Fruit fly (Drosophila melanogaster) whole organism, embryonic: ENCODE data around the gene CG13471.
A peak's percentile ranks its signal among the peaks of the same experiment; 100 is the strongest.

ENCODE experiments used
- Ada2b ChIP-seq: fragments of 200-800 bp; sonication (Bioruptor generic); IDR thresholded peaks from 2 replicates; pipeline ENCODE4 v1.3.6; 2022; ENCODE audit warnings: missing biosample characterization, missing genetic modification characterization
- Adf1 ChIP-seq: fragments of 200-800 bp; sonication (Bioruptor generic); IDR thresholded peaks from 2 replicates; pipeline ENCODE4 v1.3.6; 2022; ENCODE audit warnings: missing biosample characterization, missing genetic modification characterization
- Bdp1 ChIP-seq: fragments of 200-800 bp; sonication (Bioruptor generic); optimal IDR thresholded peaks from 3 replicates; lab custom pipeline; 2016; ENCODE audit warnings: missing biosample characterization, missing genetic modification characterization
- CG10209 ChIP-seq: fragments of 200-800 bp; sonication (Bioruptor generic); optimal IDR thresholded peaks from 3 replicates; lab custom pipeline; 2017; ENCODE audit warnings: missing biosample characterization, mild to moderate bottlenecking, missing genetic modification characterization, missing genetic modification reagents
- CG14441 ChIP-seq: fragments of 200-800 bp; sonication (Bioruptor generic); IDR thresholded peaks from 2 replicates; pipeline ENCODE4 v1.3.6; 2022; ENCODE audit warnings: missing biosample characterization, missing genetic modification characterization
- CG16863 ChIP-seq: fragments of 200-800 bp; sonication (Bioruptor generic); optimal IDR thresholded peaks from 3 replicates; lab custom pipeline; 2016; ENCODE audit warnings: missing biosample characterization, missing genetic modification characterization
- CG17328 ChIP-seq: fragments of 200-800 bp; sonication (Bioruptor generic); IDR thresholded peaks from 2 replicates; pipeline ENCODE4 v1.3.6; 2022; ENCODE audit warnings: missing biosample characterization, missing genetic modification characterization
- CG18599 ChIP-seq: fragments of 200-800 bp; sonication (Bioruptor generic); optimal IDR thresholded peaks from 3 replicates; lab custom pipeline; 2017; ENCODE audit warnings: missing biosample characterization, missing genetic modification characterization, mild to moderate bottlenecking, moderate library complexity, missing genetic modification reagents
- CG18764 ChIP-seq: fragments of 200-800 bp; sonication (Bioruptor generic); optimal IDR thresholded peaks from 3 replicates; lab custom pipeline; 2016; ENCODE audit warnings: missing biosample characterization, missing genetic modification characterization
- CG2120 ChIP-seq: fragments of 200-800 bp; sonication (Bioruptor generic); optimal IDR thresholded peaks from 3 replicates; lab custom pipeline; 2016; ENCODE audit warnings: missing biosample characterization, missing genetic modification characterization
- CG2889 ChIP-seq: fragments of 200-800 bp; sonication (Bioruptor generic); IDR thresholded peaks from 3 replicates; pipeline ENCODE4 v1.3.6; 2022; ENCODE audit warnings: missing biosample characterization, missing genetic modification characterization
- CG30403 ChIP-seq: fragments of 200-800 bp; sonication (Bioruptor generic); optimal IDR thresholded peaks from 3 replicates; lab custom pipeline; 2016; ENCODE audit warnings: missing biosample characterization, missing genetic modification characterization
- CG34376 ChIP-seq: fragments of 200-800 bp; sonication (Bioruptor generic); optimal IDR thresholded peaks from 2 replicates; lab custom pipeline; 2018; ENCODE audit warnings: missing biosample characterization, mild to moderate bottlenecking, missing genetic modification characterization
- CG4360 ChIP-seq: fragments of 200-800 bp; sonication (Bioruptor generic); IDR thresholded peaks from 2 replicates; pipeline ENCODE4 v1.3.6; 2022; ENCODE audit warnings: missing biosample characterization, missing genetic modification characterization
- CG6791 ChIP-seq: fragments of 200-800 bp; sonication (Bioruptor generic); IDR thresholded peaks from 3 replicates; pipeline ENCODE4 v1.3.6; 2022; ENCODE audit warnings: missing biosample characterization, missing genetic modification characterization; ENCODE audit not compliant: partially characterized antibody
- CG8089 ChIP-seq: fragments of 200-800 bp; sonication (Bioruptor generic); optimal IDR thresholded peaks from 3 replicates; lab custom pipeline; 2016; ENCODE audit warnings: missing biosample characterization, missing genetic modification characterization
- CG8359 ChIP-seq: fragments of 200-800 bp; sonication (Bioruptor generic); optimal IDR thresholded peaks from 2 replicates; lab custom pipeline; 2017; ENCODE audit warnings: missing biosample characterization, mild to moderate bottlenecking, missing genetic modification characterization, borderline replicate concordance
- CG9932 ChIP-seq: fragments of 200-800 bp; sonication (Bioruptor generic); IDR thresholded peaks from 2 replicates; pipeline ENCODE4 v1.3.6; 2022; ENCODE audit warnings: missing biosample characterization, missing genetic modification characterization
- CrebB ChIP-seq: fragments of 200-800 bp; sonication (Bioruptor generic); optimal IDR thresholded peaks from 3 replicates; lab custom pipeline; 2018; ENCODE audit warnings: missing biosample characterization, mild to moderate bottlenecking, missing genetic modification characterization
- Dbx ChIP-seq: fragments of 200-800 bp; sonication (Bioruptor generic); IDR thresholded peaks from 3 replicates; pipeline ENCODE4 v1.3.6; 2022; ENCODE audit warnings: missing biosample characterization, missing genetic modification characterization
- Dek ChIP-seq: fragments of 200-800 bp; sonication (Bioruptor generic); optimal IDR thresholded peaks from 3 replicates; lab custom pipeline; 2019; ENCODE audit warnings: missing biosample characterization, mild to moderate bottlenecking, missing genetic modification characterization, moderate library complexity
- E2f2 ChIP-seq: fragments of 200-800 bp; sonication (Bioruptor generic); IDR thresholded peaks from 2 replicates; pipeline ENCODE4 v1.3.6; 2022; ENCODE audit warnings: missing biosample characterization, missing genetic modification characterization
- Meics ChIP-seq: fragments of 200-800 bp; sonication (Bioruptor generic); optimal IDR thresholded peaks from 2 replicates; lab custom pipeline; 2017; ENCODE audit warnings: missing biosample characterization, mild to moderate bottlenecking, missing genetic modification characterization
- Nf-YC ChIP-seq: fragments of 200-800 bp; optimal IDR thresholded peaks from 3 replicates; lab custom pipeline; 2019; ENCODE audit warnings: missing biosample characterization, mild to moderate bottlenecking, missing genetic modification characterization, moderate library complexity
- ac ChIP-seq: fragments of 200-800 bp; sonication (Bioruptor generic); optimal IDR thresholded peaks from 3 replicates; lab custom pipeline; 2017; ENCODE audit warnings: missing biosample characterization, mild to moderate bottlenecking, missing genetic modification characterization
- ash1 ChIP-seq: fragments of 200-800 bp; sonication (Bioruptor generic); optimal IDR thresholded peaks from 2 replicates; lab custom pipeline; 2018; ENCODE audit warnings: missing biosample characterization, mild to moderate bottlenecking, missing genetic modification characterization
- bab2 ChIP-seq: fragments of 200-800 bp; sonication (Bioruptor generic); optimal IDR thresholded peaks from 2 replicates; lab custom pipeline; 2016; ENCODE audit warnings: missing biosample characterization, missing genetic modification characterization
- cas ChIP-seq: fragments of 200-800 bp; sonication (Bioruptor generic); IDR thresholded peaks from 2 replicates; pipeline ENCODE4 v1.3.6; 2022; ENCODE audit warnings: missing biosample characterization, missing genetic modification characterization
- cato ChIP-seq: fragments of 200-800 bp; sonication (Bioruptor generic); optimal IDR thresholded peaks from 2 replicates; lab custom pipeline; 2016; ENCODE audit warnings: missing biosample characterization, missing genetic modification characterization, borderline replicate concordance
- chif ChIP-seq, 2 experiments: fragments of 200-800 bp; sonication (Bioruptor generic); optimal IDR thresholded peaks; 3 replicates each; lab custom pipeline; 2016; ENCODE audit warnings: missing biosample characterization in 2 of 2, missing genetic modification characterization in 2 of 2
- chinmo ChIP-seq: fragments of 200-800 bp; sonication (Bioruptor generic); IDR thresholded peaks from 4 replicates; pipeline ENCODE4 v1.3.6; 2022; ENCODE audit warnings: missing biosample characterization, missing genetic modification characterization; ENCODE audit not compliant: partially characterized antibody
- ci ChIP-seq: fragments of 200-800 bp; sonication (Bioruptor generic); IDR thresholded peaks from 3 replicates; pipeline ENCODE4 v1.3.6; 2022; ENCODE audit warnings: missing biosample characterization, missing genetic modification characterization
- da ChIP-seq: fragments of 200-800 bp; sonication (Bioruptor generic); optimal IDR thresholded peaks from 2 replicates; lab custom pipeline; 2016; ENCODE audit warnings: missing biosample characterization, missing genetic modification characterization
- danr ChIP-seq: fragments of 200-800 bp; sonication (Bioruptor generic); IDR thresholded peaks from 2 replicates; pipeline ENCODE4 v1.3.6; 2022; ENCODE audit warnings: missing biosample characterization, missing genetic modification characterization
- fd3F ChIP-seq: fragments of 200-800 bp; sonication (Bioruptor generic); optimal IDR thresholded peaks from 2 replicates; lab custom pipeline; 2018; ENCODE audit warnings: missing biosample characterization, mild to moderate bottlenecking, missing genetic modification characterization, moderate library complexity
- ftz-f1 ChIP-seq: fragments of 200-800 bp; sonication (Bioruptor generic); optimal IDR thresholded peaks from 2 replicates; lab custom pipeline; 2016; ENCODE audit warnings: missing biosample characterization, missing genetic modification characterization
- gce ChIP-seq: fragments of 200-800 bp; sonication (Bioruptor generic); IDR thresholded peaks from 3 replicates; pipeline ENCODE4 v1.3.6; 2022; ENCODE audit warnings: missing biosample characterization, missing genetic modification characterization
- jumu ChIP-seq: fragments of 200-800 bp; sonication (Bioruptor generic); optimal IDR thresholded peaks from 3 replicates; lab custom pipeline; 2016; ENCODE audit warnings: missing biosample characterization, missing genetic modification characterization
- kah ChIP-seq: fragments of 200-800 bp; sonication (Bioruptor generic); optimal IDR thresholded peaks from 2 replicates; lab custom pipeline; 2018; ENCODE audit warnings: missing biosample characterization, mild to moderate bottlenecking, missing genetic modification characterization
- kay ChIP-seq: fragments of 200-800 bp; sonication (Bioruptor generic); optimal IDR thresholded peaks from 2 replicates; lab custom pipeline; 2016; ENCODE audit warnings: missing biosample characterization, missing genetic modification characterization
- ranshi ChIP-seq: fragments of 200-800 bp; sonication (Bioruptor generic); IDR thresholded peaks from 2 replicates; pipeline ENCODE4 v1.3.6; 2022; ENCODE audit warnings: missing biosample characterization, missing genetic modification characterization
- rib ChIP-seq: fragments of 200-800 bp; sonication (Bioruptor generic); IDR thresholded peaks from 2 replicates; pipeline ENCODE4 v1.3.6; 2022; ENCODE audit warnings: missing biosample characterization, missing genetic modification characterization
- sens-2 ChIP-seq: fragments of 200-800 bp; sonication (Bioruptor generic); IDR thresholded peaks from 2 replicates; pipeline ENCODE4 v1.3.6; 2022; ENCODE audit warnings: missing biosample characterization, missing genetic modification characterization
- slou ChIP-seq: fragments of 200-800 bp; sonication (Bioruptor generic); optimal IDR thresholded peaks from 3 replicates; lab custom pipeline; 2016; ENCODE audit warnings: missing biosample characterization, missing genetic modification characterization
- ssp ChIP-seq: fragments of 200-800 bp; sonication (Bioruptor generic); IDR thresholded peaks from 2 replicates; pipeline ENCODE4 v1.3.6; 2022; ENCODE audit warnings: missing biosample characterization, missing genetic modification characterization
- unc-4 ChIP-seq: fragments of 200-800 bp; sonication (Bioruptor generic); IDR thresholded peaks from 2 replicates; pipeline ENCODE4 v1.3.6; 2022; ENCODE audit warnings: missing biosample characterization, missing genetic modification characterization; ENCODE audit not compliant: partially characterized antibody
- usp ChIP-seq: fragments of >200 bp; optimal IDR thresholded peaks from 2 replicates; lab custom pipeline; 2017; ENCODE audit warnings: missing biosample characterization, missing genetic modification characterization
- wdn ChIP-seq: fragments of 200-800 bp; sonication (Bioruptor generic); IDR thresholded peaks from 2 replicates; pipeline ENCODE4 v1.3.6; 2022; ENCODE audit warnings: missing biosample characterization, missing genetic modification characterization
- wor ChIP-seq: fragments of 200-800 bp; sonication (Bioruptor generic); IDR thresholded peaks from 2 replicates; pipeline ENCODE4 v1.3.6; 2022; ENCODE audit warnings: missing biosample characterization, missing genetic modification characterization

Gene CG13471

DNA sequence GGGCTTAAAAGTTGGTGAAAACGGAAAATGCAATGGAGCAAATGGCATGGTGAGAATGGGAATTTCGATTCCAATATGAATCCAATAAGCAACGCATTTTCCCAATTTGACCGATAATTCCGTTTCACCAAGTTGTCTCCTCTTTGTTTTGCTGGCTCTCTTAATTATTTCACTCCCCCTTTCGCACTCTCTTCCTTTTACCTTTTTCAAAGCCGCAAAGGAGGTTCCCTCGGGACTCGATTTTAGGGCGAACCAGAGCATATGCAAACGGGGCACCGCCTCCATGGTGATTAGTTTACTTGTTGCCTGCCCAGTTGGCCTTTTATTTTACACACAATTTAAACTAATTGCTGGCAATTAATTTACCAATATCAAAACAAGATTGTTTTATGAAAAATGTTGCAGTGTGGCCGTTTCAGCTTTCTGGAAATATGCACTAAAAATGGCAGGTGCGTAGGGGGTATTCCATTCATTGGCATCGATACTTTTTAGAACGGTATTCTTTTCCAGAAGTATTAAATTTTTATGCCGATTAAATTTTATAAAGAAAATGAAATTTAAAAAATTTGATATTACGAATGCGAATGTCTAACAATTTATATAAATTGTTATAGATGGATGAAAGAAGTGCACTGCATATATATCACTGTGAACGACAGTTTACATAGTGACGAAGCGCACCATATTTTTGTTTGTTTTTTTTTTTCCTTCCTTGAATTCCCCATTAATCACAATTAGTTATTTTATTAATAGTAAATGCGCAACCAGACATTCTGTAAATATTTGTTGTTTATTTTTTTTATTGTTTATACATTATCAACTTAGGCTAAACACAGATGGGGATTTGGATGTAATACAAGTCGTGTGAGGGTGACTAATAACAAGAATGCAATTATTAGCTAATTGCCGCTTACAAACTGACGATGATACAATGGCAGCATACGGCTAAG, 42.7 kb upstream of the CG13471 start, which contains the start of gene mop (continued):
- TF ChIP-seq slou (GFP tag; lab: Kevin White, UChicago) = no peak
- TF ChIP-seq da = no peak
- no peak for TF ChIP-seq ac (GFP tag; lab: Kevin White, UChicago)
- TF ChIP-seq CG16863 (GFP tag; lab: Kevin White, UChicago) = peak; percentile 97
- no peak for TF ChIP-seq wor (GFP tag; lab: Robert Waterston, UW)
- peak; percentile 70; the same call in 2 of the 3 replicates for TF ChIP-seq Dbx (GFP tag; lab: Robert Waterston, UW)
- peak; percentile 2 for TF ChIP-seq cato (GFP tag; lab: Kevin White, UChicago)
- TF ChIP-seq CG10209 (GFP tag; lab: Kevin White, UChicago) = no peak
- no peak for TF ChIP-seq usp
- TF ChIP-seq Dek (tag; lab: Kevin White, UChicago) = peak; percentile 22
- peak; percentile 24 for TF ChIP-seq jumu
- peak; percentile 64 for TF ChIP-seq CG2120 (GFP tag; lab: Kevin White, UChicago)
- TF ChIP-seq E2f2 (GFP tag; lab: Robert Waterston, UW) = peak; percentile 20; the same call in 1 of the 2 replicates
- TF ChIP-seq ftz-f1 (GFP tag; lab: Kevin White, UChicago) = no peak
- peak; percentile 63 for TF ChIP-seq CG14441 (GFP tag; lab: Robert Waterston, UW)
- no peak for TF ChIP-seq Bdp1 (GFP tag; lab: Kevin White, UChicago)
- 0 out of 2 replicates have a peak, but pooled peaks have one; percentile 18 for TF ChIP-seq Adf1
- peak; percentile 68 for TF ChIP-seq unc-4 (GFP tag; lab: Robert Waterston, UW)
- peak; percentile 53; the same call in 1 of the 2 replicates for TF ChIP-seq wdn (GFP tag; lab: Robert Waterston, UW)
- no peak for TF ChIP-seq kay (GFP tag; lab: Kevin White, UChicago)
- no peak for TF ChIP-seq kah
- TF ChIP-seq CrebB (tag; lab: Kevin White, UChicago) = no peak
- no peak for TF ChIP-seq CG8089
- TF ChIP-seq cas = peak; percentile 20; the same call in 1 of the 2 replicates
- no peak for TF ChIP-seq CG8359 (GFP tag; lab: Kevin White, UChicago)
- TF ChIP-seq danr (GFP tag; lab: Robert Waterston, UW) = 0 out of 2 replicates have a peak, but pooled peaks have one; percentile 32
- peak; percentile 96 for TF ChIP-seq Meics (GFP tag; lab: Kevin White, UChicago)
- TF ChIP-seq CG2889 = 0 out of 3 replicates have a peak, but pooled peaks have one; percentile 19
- TF ChIP-seq sens-2 = no peak
- TF ChIP-seq ranshi (GFP tag; lab: Robert Waterston, UW) = peak; percentile 35; the same call in 1 of the 2 replicates
- TF ChIP-seq CG34376 (GFP tag; lab: Kevin White, UChicago) = no peak
- TF ChIP-seq Nf-YC (tag; lab: Kevin White, UChicago) = no peak
- TF ChIP-seq CG18599 = peak; percentile 21
- 0 out of 2 replicates have a peak, but pooled peaks have one; percentile 39 for TF ChIP-seq rib (GFP tag; lab: Robert Waterston, UW)
- TF ChIP-seq ssp (GFP tag; lab: Robert Waterston, UW) = no peak
- no peak for TF ChIP-seq bab2 (GFP tag; lab: Kevin White, UChicago)
- TF ChIP-seq CG4360 (GFP tag; lab: Robert Waterston, UW) = no peak; the same call in 1 of the 2 replicates
- peak; percentile 51 for TF ChIP-seq Ada2b (GFP tag; lab: Robert Waterston, UW)
- peak; percentile 1 for TF ChIP-seq CG18764 (GFP tag; lab: Kevin White, UChicago)
- TF ChIP-seq ash1 = no peak
- peak; percentile 56; the same call in 1 of the 3 replicates for TF ChIP-seq ci
- peak; percentile 47; the same call in 1 of the 3 replicates for TF ChIP-seq CG6791 (GFP tag; lab: Robert Waterston, UW)
- TF ChIP-seq CG17328 (GFP tag; lab: Robert Waterston, UW) = peak; percentile 62
- peak; percentile 8 for TF ChIP-seq fd3F (GFP tag; lab: Kevin White, UChicago)
- TF ChIP-seq chif (GFP tag; optimal IDR thresholded peaks at IDR 0.05; lab: Kevin White, UChicago) = no peak
- 0 out of 4 replicates have a peak, but pooled peaks have one; percentile 52 for TF ChIP-seq chinmo (GFP tag; lab: Robert Waterston, UW)
- no peak for TF ChIP-seq gce (GFP tag; lab: Robert Waterston, UW)
- peak; percentile 46 for TF ChIP-seq CG30403 (GFP tag; lab: Kevin White, UChicago)
- TF ChIP-seq CG9932 (GFP tag; lab: Robert Waterston, UW) = peak; percentile 66
